Worm (Caenorhabditis elegans): ENCODE measurements around the gene str-205.

ce11 chrV:4960686-4961085 lies 30.9 kb upstream of the str-205 start:
- TF ChIP-seq nhr-11 (tag; optimal IDR thresholded peaks at IDR 0.05) (no peak), snpc-4 (tag; optimal IDR thresholded peaks at IDR 0.05) (no peak), aly-2 (tag; optimal IDR thresholded peaks at IDR 0.05) (no peak), daf-12 (tag; optimal IDR thresholded peaks at IDR 0.05) (no peak), ztf-4 (tag; optimal IDR thresholded peaks at IDR 0.05) (no peak)

Measured in whole organism, L3 larva.